Worm (Caenorhabditis elegans) whole organism, young adult: ENCODE data around the gene F44B9.8.
A peak's percentile ranks its signal among the peaks of the same experiment; 100 is the strongest.

Source experiments
- B0035.1 ChIP-seq: sonication (generic microtip); optimal IDR thresholded peaks from 2 replicates; lab custom pipeline; 2016; ENCODE audit warnings: missing genetic modification characterization, mild to moderate bottlenecking, missing compliant biosample characterization, missing genotype, missing genetic modification reagents
- B0261.1 ChIP-seq: sonication (generic microtip); optimal IDR thresholded peaks from 2 replicates; lab custom pipeline; 2016; ENCODE audit warnings: mild to moderate bottlenecking, missing genetic modification characterization, moderate library complexity, missing compliant biosample characterization
- F10E7.11 ChIP-seq: sonication (generic microtip); optimal IDR thresholded peaks from 2 replicates; lab custom pipeline; 2017; ENCODE audit warnings: mild to moderate bottlenecking, missing genetic modification characterization, moderate library complexity, missing compliant biosample characterization
- T07F8.4 ChIP-seq: sonication (generic microtip); optimal IDR thresholded peaks from 2 replicates; lab custom pipeline; 2016; ENCODE audit warnings: mild to moderate bottlenecking, missing genetic modification characterization, moderate library complexity, missing compliant biosample characterization
- T26A5.8 ChIP-seq: sonication (generic microtip); optimal IDR thresholded peaks from 2 replicates; lab custom pipeline; 2016; ENCODE audit warnings: missing genetic modification characterization, missing compliant biosample characterization
- Y67H2A.10 ChIP-seq: fragments of 200-800 bp; sonication (Bioruptor generic); conservative IDR thresholded peaks from 2 replicates; pipeline ENCODE4 v1.3.6; 2022; ENCODE audit warnings: missing genetic modification reagents, missing genetic modification characterization, missing compliant biosample characterization
- ZK185.1 ChIP-seq: sonication (generic microtip); optimal IDR thresholded peaks from 2 replicates; lab custom pipeline; 2016; ENCODE audit warnings: mild to moderate bottlenecking, missing genetic modification characterization, missing compliant biosample characterization; ENCODE audit not compliant: poor library complexity, severe bottlenecking
- akir-1 ChIP-seq: fragments of 200-800 bp; sonication (Bioruptor generic); optimal IDR thresholded peaks from 2 replicates; lab custom pipeline; 2018; ENCODE audit warnings: mild to moderate bottlenecking, missing genetic modification characterization, moderate library complexity, missing compliant biosample characterization
- atf-7 ChIP-seq: sonication (generic microtip); optimal IDR thresholded peaks from 2 replicates; lab custom pipeline; 2017; ENCODE audit warnings: mild to moderate bottlenecking, missing genetic modification characterization, missing compliant biosample characterization
- attf-3 ChIP-seq: fragments of 200-800 bp; sonication (Bioruptor generic); conservative IDR thresholded peaks from 2 replicates; pipeline ENCODE4 v1.3.6; 2022; ENCODE audit warnings: missing genetic modification reagents, missing genetic modification characterization, missing compliant biosample characterization
- attf-5 ChIP-seq: fragments of 200-800 bp; sonication (Bioruptor generic); optimal IDR thresholded peaks from 2 replicates; lab custom pipeline; 2018; ENCODE audit warnings: mild to moderate bottlenecking, missing genetic modification characterization, missing compliant biosample characterization
- bed-1 ChIP-seq: fragments of 200-800 bp; sonication (Bioruptor generic); IDR thresholded peaks from 2 replicates; pipeline ENCODE4 v1.3.6; 2022; ENCODE audit warnings: missing genetic modification reagents, missing genetic modification characterization, missing compliant biosample characterization
- ccch-3 ChIP-seq: fragments of 200-800 bp; sonication (Bioruptor generic); optimal IDR thresholded peaks from 2 replicates; lab custom pipeline; 2018; ENCODE audit warnings: mild to moderate bottlenecking, missing genetic modification characterization, missing compliant biosample characterization
- ceh-100 ChIP-seq: fragments of 200-800 bp; sonication (Bioruptor generic); IDR thresholded peaks from 2 replicates; pipeline ENCODE4 v1.3.6; 2022; ENCODE audit warnings: missing genetic modification reagents, missing genetic modification characterization, missing compliant biosample characterization
- ceh-27 ChIP-seq: fragments of 200-800 bp; sonication (Bioruptor generic); optimal IDR thresholded peaks from 2 replicates; lab custom pipeline; 2018; ENCODE audit warnings: mild to moderate bottlenecking, missing genetic modification characterization, moderate library complexity, missing compliant biosample characterization
- ceh-79 ChIP-seq: sonication (generic microtip); optimal IDR thresholded peaks from 2 replicates; lab custom pipeline; 2017; ENCODE audit warnings: mild to moderate bottlenecking, missing genetic modification characterization, missing compliant biosample characterization
- dpff-1 ChIP-seq: sonication (generic microtip); optimal IDR thresholded peaks from 2 replicates; lab custom pipeline; 2017; ENCODE audit warnings: mild to moderate bottlenecking, missing genetic modification characterization, missing compliant biosample characterization
- egl-18 ChIP-seq: fragments of 200-800 bp; sonication (Bioruptor generic); IDR thresholded peaks from 2 replicates; pipeline ENCODE4 v1.3.6; 2022; ENCODE audit warnings: missing genetic modification reagents, missing genetic modification characterization, missing compliant biosample characterization
- egrh-3 ChIP-seq: fragments of 200-800 bp; sonication (Bioruptor generic); IDR thresholded peaks from 2 replicates; pipeline ENCODE4 v1.3.6; 2022; ENCODE audit warnings: missing genetic modification reagents, missing genetic modification characterization, missing compliant biosample characterization
- gei-17 ChIP-seq: fragments of 200-800 bp; sonication (Bioruptor generic); optimal IDR thresholded peaks from 2 replicates; lab custom pipeline; 2018; ENCODE audit warnings: mild to moderate bottlenecking, missing genetic modification characterization, missing compliant biosample characterization
- hlh-26 ChIP-seq: fragments of 200-800 bp; sonication (Bioruptor generic); conservative IDR thresholded peaks from 2 replicates; pipeline ENCODE4 v1.3.6; 2022; ENCODE audit warnings: missing genetic modification reagents, missing genetic modification characterization, missing compliant biosample characterization
- hmg-1.2 ChIP-seq: fragments of 200-800 bp; sonication (Bioruptor generic); IDR thresholded peaks from 2 replicates; pipeline ENCODE4 v1.3.6; 2022; ENCODE audit warnings: missing genetic modification reagents, missing genetic modification characterization, missing compliant biosample characterization
- hmg-20 ChIP-seq: fragments of 200-800 bp; sonication (Bioruptor generic); IDR thresholded peaks from 2 replicates; pipeline ENCODE4 v1.3.6; 2022; ENCODE audit warnings: missing genetic modification reagents, missing genetic modification characterization, missing compliant biosample characterization
- lin-40 ChIP-seq: sonication (generic microtip); optimal IDR thresholded peaks from 2 replicates; lab custom pipeline; 2016; ENCODE audit warnings: missing genetic modification characterization, mild to moderate bottlenecking, missing compliant biosample characterization, missing genotype, missing genetic modification reagents
- madf-6 ChIP-seq: fragments of 200-800 bp; sonication (Bioruptor generic); IDR thresholded peaks from 2 replicates; pipeline ENCODE4 v1.3.6; 2022; ENCODE audit warnings: missing genetic modification reagents, missing genetic modification characterization, missing compliant biosample characterization
- mcd-1 ChIP-seq: fragments of 200-800 bp; sonication (Bioruptor generic); IDR thresholded peaks from 2 replicates; pipeline ENCODE4 v1.3.6; 2022; ENCODE audit warnings: missing genetic modification reagents, missing genetic modification characterization, missing compliant biosample characterization
- mes-4 ChIP-seq: sonication (generic microtip); optimal IDR thresholded peaks from 2 replicates; lab custom pipeline; 2016; ENCODE audit warnings: missing genotype, missing genetic modification characterization, missing compliant biosample characterization
- nhr-80 ChIP-seq: sonication (generic microtip); optimal IDR thresholded peaks from 2 replicates; lab custom pipeline; 2016; ENCODE audit warnings: missing genetic modification characterization, missing compliant biosample characterization
- pbrm-1 ChIP-seq: fragments of 200-800 bp; sonication (Bioruptor generic); IDR thresholded peaks from 2 replicates; pipeline ENCODE4 v1.3.6; 2022; ENCODE audit warnings: missing genetic modification reagents, missing genetic modification characterization, missing compliant biosample characterization
- pha-4 ChIP-seq: fragments of 150-350 bp; sonication (generic microtip); optimal IDR thresholded peaks from 2 replicates; lab custom pipeline; 2014; ENCODE audit warnings: missing biosample characterization, missing genetic modification reagents, missing genetic modification characterization
- repo-1 ChIP-seq: sonication (generic microtip); optimal IDR thresholded peaks from 2 replicates; lab custom pipeline; 2017; ENCODE audit warnings: mild to moderate bottlenecking, missing genetic modification characterization, missing compliant biosample characterization
- sea-2 ChIP-seq: fragments of 200-800 bp; sonication (Bioruptor generic); IDR thresholded peaks from 2 replicates; pipeline ENCODE4 v1.3.6; 2022; ENCODE audit warnings: missing genetic modification characterization, missing compliant biosample characterization
- snpc-4 ChIP-seq, 5 experiments: fragments of 150-350 bp in 1 of 5; sonication (generic microtip) in 4 of 5; optimal IDR thresholded peaks; 2 replicates each; lab custom pipeline; 2014 to 2018; ENCODE audit warnings: missing genetic modification characterization in 5 of 5, missing biosample characterization in 3 of 5, antibody characterized with exemption in 2 of 5, mild to moderate bottlenecking in 2 of 5, missing compliant biosample characterization in 2 of 5, missing genotype in 2 of 5, moderate library complexity in 2 of 5, missing genetic modification reagents in 1 of 5
- tbx-9 ChIP-seq: sonication (generic microtip); optimal IDR thresholded peaks from 2 replicates; lab custom pipeline; 2016; ENCODE audit warnings: borderline replicate concordance, missing genetic modification characterization, inconsistent platforms, missing compliant biosample characterization
- tlf-1 ChIP-seq: fragments of 200-800 bp; sonication (Bioruptor generic); optimal IDR thresholded peaks from 2 replicates; lab custom pipeline; 2018; ENCODE audit warnings: mild to moderate bottlenecking, missing genetic modification characterization, missing compliant biosample characterization
- zfh-2 ChIP-seq: fragments of 200-800 bp; sonication (Bioruptor generic); conservative IDR thresholded peaks from 2 replicates; pipeline ENCODE4 v1.3.6; 2022; ENCODE audit warnings: missing genetic modification reagents, missing genetic modification characterization, missing compliant biosample characterization
- ztf-18 ChIP-seq: sonication (generic microtip); optimal IDR thresholded peaks from 2 replicates; lab custom pipeline; 2016; ENCODE audit warnings: missing genotype, mild to moderate bottlenecking, missing genetic modification characterization, missing compliant biosample characterization
- ztf-22 ChIP-seq: fragments of 200-800 bp; sonication (Bioruptor generic); optimal IDR thresholded peaks from 2 replicates; lab custom pipeline; 2018; ENCODE audit warnings: mild to moderate bottlenecking, missing genetic modification characterization, moderate library complexity, missing compliant biosample characterization
- ztf-3 ChIP-seq: fragments of 200-800 bp; sonication (Bioruptor generic); optimal IDR thresholded peaks from 2 replicates; lab custom pipeline; 2018; ENCODE audit warnings: mild to moderate bottlenecking, missing genetic modification characterization, missing compliant biosample characterization
- ztf-6 ChIP-seq: fragments of 200-800 bp; sonication (Bioruptor generic); IDR thresholded peaks from 2 replicates; pipeline ENCODE4 v1.3.6; 2022; ENCODE audit warnings: missing genetic modification reagents, missing genetic modification characterization, missing compliant biosample characterization

The F44B9.8 gene

ce11 chrIII:7986585-7987171, 42.8 kb downstream of the F44B9.8 start, which contains the start of gene hrpk-2 (continued):
- no peak for TF ChIP-seq nhr-80
- TF ChIP-seq zfh-2 (GFP tag; lab: Robert Waterston, UW) = no peak
- no peak for TF ChIP-seq sea-2
- TF ChIP-seq snpc-4 (GFP tag; optimal IDR thresholded peaks at IDR 0.05; lab: Kevin White, UChicago) = no peak
- TF ChIP-seq snpc-4 (tag; optimal IDR thresholded peaks at IDR 0.05; lab: Kevin White, UChicago) = no peak
- no peak for TF ChIP-seq gei-17 (GFP tag; lab: Kevin White, UChicago)
- TF ChIP-seq hmg-20 (GFP tag; lab: Robert Waterston, UW) = no peak
- TF ChIP-seq ceh-79 (tag; lab: Kevin White, UChicago) = no peak
- TF ChIP-seq, all 124 proteins: peak for 6

- peak; percentile 65 for TF ChIP-seq zfh-2 (GFP tag; lab: Robert Waterston, UW)
- no peak for TF ChIP-seq akir-1 (GFP tag; lab: Kevin White, UChicago)
- TF ChIP-seq ztf-6 (GFP tag; lab: Robert Waterston, UW) = 0 out of 2 replicates have a peak, but pooled peaks have one; percentile 16
- TF ChIP-seq tbx-9 (tag; lab: Kevin White, UChicago) = no peak
- TF ChIP-seq egrh-3 (GFP tag; lab: Robert Waterston, UW) = peak; percentile 8; the same call in 1 of the 2 replicates
Measured at ce11 chrIII:7981938-7982337, 47.5 kb downstream of the F44B9.8 start.

ce11 chrIII:7981233-7981632, 48.2 kb downstream of the F44B9.8 start:
- peak; percentile 31; the same call in 1 of the 2 replicates for TF ChIP-seq madf-6 (GFP tag; lab: Robert Waterston, UW)
- TF ChIP-seq zfh-2 (GFP tag; lab: Robert Waterston, UW) = peak; percentile 65
- TF ChIP-seq F10E7.11 (tag; lab: Kevin White, UChicago) = no peak
- TF ChIP-seq hlh-26 (GFP tag; lab: Robert Waterston, UW) = no peak
- TF ChIP-seq, all 124 proteins: peak for 2

- TF ChIP-seq zfh-2 (GFP tag; lab: Robert Waterston, UW) (no peak), T26A5.8 (no peak), ceh-100 (GFP tag; lab: Robert Waterston, UW) (no peak), ceh-27 (GFP tag; lab: Kevin White, UChicago) (no peak), atf-7 (tag; lab: Kevin White, UChicago) (no peak), mcd-1 (GFP tag; lab: Robert Waterston, UW) (no peak), attf-5 (GFP tag; lab: Kevin White, UChicago) (no peak), ccch-3 (GFP tag; lab: Kevin White, UChicago) (no peak), egl-18 (GFP tag; lab: Robert Waterston, UW) (no peak), ZK185.1 (no peak), mes-4 (no peak), dpff-1 (no peak), repo-1 (tag; lab: Kevin White, UChicago) (no peak), B0035.1 (tag; lab: Kevin White, UChicago) (no peak), nhr-80 (no peak), tlf-1 (GFP tag; lab: Kevin White, UChicago) (no peak), attf-3 (GFP tag; lab: Robert Waterston, UW) (no peak), ceh-79 (tag; lab: Kevin White, UChicago) (no peak), ztf-3 (GFP tag; lab: Kevin White, UChicago) (no peak)
- TF ChIP-seq, all 124 proteins: peak for 0
Measured at ce11 chrIII:7979659-7980058, 49.8 kb downstream of the F44B9.8 start, which contains the start of gene clp-1. TSS of gene clp-1 (plus strand) at chrIII:7979959.

- peak; percentile 41 for TF ChIP-seq B0261.1 (tag; lab: Kevin White, UChicago)
- peak; percentile 93 for TF ChIP-seq hmg-1.2
- peak; percentile 38 for TF ChIP-seq nhr-80
- peak; percentile 59 for TF ChIP-seq attf-5 (GFP tag; lab: Kevin White, UChicago)
- TF ChIP-seq ZK185.1 = peak; percentile 33
- no peak for TF ChIP-seq bed-1 (GFP tag; lab: Robert Waterston, UW)
- no peak for TF ChIP-seq T07F8.4 (tag; lab: Kevin White, UChicago)
- TF ChIP-seq B0035.1 (tag; lab: Kevin White, UChicago) = no peak
- no peak for TF ChIP-seq Y67H2A.10 (GFP tag; lab: Robert Waterston, UW)
- TF ChIP-seq lin-40 (tag; lab: Kevin White, UChicago) = peak; percentile 15
- TF ChIP-seq pha-4 (tag; lab: Kevin White, UChicago) = peak; percentile 14
- TF ChIP-seq ztf-18 (tag; lab: Kevin White, UChicago) = no peak
- TF ChIP-seq ztf-22 (GFP tag; lab: Kevin White, UChicago) = no peak
- peak; percentile 38 for TF ChIP-seq pbrm-1
Measured at ce11 chrIII:7978723-7979122, 50.7 kb downstream of the F44B9.8 start.
